Fruit fly (Drosophila melanogaster) whole organism, embryonic: Measurements from ENCODE around the gene CG5861.
A peak's percentile ranks its signal among the peaks of the same experiment; 100 is the strongest.

Source experiments
- CG12659 ChIP-seq: fragments of 200-800 bp; sonication (Bioruptor generic); optimal IDR thresholded peaks from 3 replicates; lab custom pipeline; 2017; ENCODE audit warnings: mild to moderate bottlenecking, missing biosample characterization, missing genetic modification reagents, missing genetic modification characterization
- CG13894 ChIP-seq: fragments of 200-800 bp; sonication (Bioruptor generic); optimal IDR thresholded peaks from 3 replicates; lab custom pipeline; 2018; ENCODE audit warnings: missing biosample characterization, mild to moderate bottlenecking, missing genetic modification characterization, moderate library complexity
- CG15011 ChIP-seq: fragments of 200-800 bp; sonication (Bioruptor generic); optimal IDR thresholded peaks from 3 replicates; lab custom pipeline; 2018; ENCODE audit warnings: missing biosample characterization, mild to moderate bottlenecking, missing genetic modification characterization
- CG1529 ChIP-seq: fragments of 200-800 bp; sonication (Bioruptor generic); optimal IDR thresholded peaks from 3 replicates; lab custom pipeline; 2018; ENCODE audit warnings: missing biosample characterization, missing genetic modification characterization
- CG15514 ChIP-seq: fragments of 200-800 bp; sonication (Bioruptor generic); optimal IDR thresholded peaks from 3 replicates; lab custom pipeline; 2017; ENCODE audit warnings: missing biosample characterization, missing genetic modification characterization, mild to moderate bottlenecking, moderate library complexity, missing genetic modification reagents
- CG15696 ChIP-seq: fragments of 200-800 bp; sonication (Bioruptor generic); optimal IDR thresholded peaks from 2 replicates; lab custom pipeline; 2019; ENCODE audit warnings: missing biosample characterization, mild to moderate bottlenecking, missing genetic modification characterization, moderate library complexity
- CG17802 ChIP-seq: fragments of 200-800 bp; sonication (Bioruptor generic); optimal IDR thresholded peaks from 2 replicates; lab custom pipeline; 2018; ENCODE audit warnings: missing biosample characterization, mild to moderate bottlenecking, missing genetic modification characterization, moderate library complexity
- CG18262 ChIP-seq: fragments of 200-800 bp; optimal IDR thresholded peaks from 3 replicates; lab custom pipeline; 2019; ENCODE audit warnings: missing biosample characterization, mild to moderate bottlenecking, missing genetic modification characterization, moderate library complexity
- CG32772 ChIP-seq: fragments of 200-800 bp; sonication (Bioruptor generic); IDR thresholded peaks from 2 replicates; pipeline ENCODE4 v1.3.6; 2022; ENCODE audit warnings: missing biosample characterization, missing genetic modification characterization
- CG3995 ChIP-seq: fragments of 200-800 bp; sonication (Bioruptor generic); optimal IDR thresholded peaks from 3 replicates; lab custom pipeline; 2016; ENCODE audit warnings: missing biosample characterization, missing genetic modification characterization
- CG4282 ChIP-seq: fragments of 200-800 bp; sonication (Bioruptor generic); optimal IDR thresholded peaks from 2 replicates; lab custom pipeline; 2016; ENCODE audit warnings: missing biosample characterization, missing genetic modification characterization
- CG4854 ChIP-seq: fragments of 200-800 bp; sonication (Bioruptor generic); optimal IDR thresholded peaks from 2 replicates; lab custom pipeline; 2016; ENCODE audit warnings: missing biosample characterization, missing genetic modification characterization, inconsistent platforms
- CG6272 ChIP-seq: fragments of 200-800 bp; sonication (Bioruptor generic); IDR thresholded peaks from 2 replicates; pipeline ENCODE4 v1.3.6; 2022; ENCODE audit warnings: missing biosample characterization, missing genetic modification characterization
- CG8281 ChIP-seq: fragments of 200-800 bp; sonication (Bioruptor generic); optimal IDR thresholded peaks from 2 replicates; lab custom pipeline; 2018; ENCODE audit warnings: missing biosample characterization, mild to moderate bottlenecking, missing genetic modification characterization, moderate library complexity
- CG8924 ChIP-seq: fragments of 200-800 bp; optimal IDR thresholded peaks from 3 replicates; lab custom pipeline; 2019; ENCODE audit warnings: missing biosample characterization, mild to moderate bottlenecking, missing genetic modification characterization, moderate library complexity
- CHES-1-like ChIP-seq: fragments of 200-800 bp; sonication (Bioruptor generic); optimal IDR thresholded peaks from 2 replicates; lab custom pipeline; 2016; ENCODE audit warnings: missing biosample characterization, missing genetic modification characterization
- CTCF ChIP-seq: fragments of 200-800 bp; sonication (Bioruptor generic); optimal IDR thresholded peaks from 2 replicates; lab custom pipeline; 2017; ENCODE audit warnings: missing biosample characterization, mild to moderate bottlenecking, missing genetic modification characterization, moderate library complexity
- D19B ChIP-seq: fragments of 200-800 bp; sonication (Bioruptor generic); optimal IDR thresholded peaks from 2 replicates; lab custom pipeline; 2017; ENCODE audit warnings: missing biosample characterization, mild to moderate bottlenecking, missing genetic modification characterization
- Dad ChIP-seq: fragments of 200-800 bp; sonication (Bioruptor generic); optimal IDR thresholded peaks from 3 replicates; lab custom pipeline; 2016; ENCODE audit warnings: missing biosample characterization, missing genetic modification characterization
- Doc2 ChIP-seq: fragments of 200-800 bp; sonication (Bioruptor generic); IDR thresholded peaks from 2 replicates; pipeline ENCODE4 v1.3.6; 2022; ENCODE audit warnings: missing biosample characterization, missing genetic modification characterization
- Dref ChIP-seq: fragments of 200-800 bp; sonication (Bioruptor generic); IDR thresholded peaks from 2 replicates; pipeline ENCODE4 v1.3.6; 2022; ENCODE audit warnings: missing biosample characterization, missing genetic modification characterization
- Elba2 ChIP-seq: fragments of 200-800 bp; sonication (Bioruptor generic); optimal IDR thresholded peaks from 3 replicates; lab custom pipeline; 2016; ENCODE audit warnings: missing biosample characterization, missing genetic modification characterization
- Ets97D ChIP-seq: fragments of 200-800 bp; sonication (Bioruptor generic); optimal IDR thresholded peaks from 3 replicates; lab custom pipeline; 2016; ENCODE audit warnings: missing biosample characterization, missing genetic modification characterization
- HLH3B ChIP-seq: fragments of 200-800 bp; sonication (Bioruptor generic); IDR thresholded peaks from 2 replicates; pipeline ENCODE4 v1.3.6; 2022; ENCODE audit warnings: missing biosample characterization, missing genetic modification characterization
- Hey ChIP-seq: fragments of 200-800 bp; sonication (Bioruptor generic); optimal IDR thresholded peaks from 3 replicates; lab custom pipeline; 2018; ENCODE audit warnings: missing biosample characterization, mild to moderate bottlenecking, missing genetic modification characterization
- Hr39 ChIP-seq: fragments of >200 bp; optimal IDR thresholded peaks from 2 replicates; lab custom pipeline; 2017
- Kr ChIP-seq: fragments of 200-800 bp; sonication (Bioruptor generic); optimal IDR thresholded peaks from 2 replicates; lab custom pipeline; 2017; ENCODE audit warnings: missing biosample characterization, mild to moderate bottlenecking, missing genetic modification characterization
- Max ChIP-seq: fragments of 200-800 bp; sonication (Bioruptor generic); optimal IDR thresholded peaks from 2 replicates; lab custom pipeline; 2016; ENCODE audit warnings: missing biosample characterization, mild to moderate bottlenecking, missing genetic modification characterization
- Nf-YA ChIP-seq: fragments of 200-800 bp; sonication (Bioruptor generic); IDR thresholded peaks from 2 replicates; pipeline ENCODE4 v1.3.6; 2022; ENCODE audit warnings: missing biosample characterization, missing genetic modification characterization
- Nf-YB ChIP-seq: fragments of 200-800 bp; sonication (Bioruptor generic); optimal IDR thresholded peaks from 3 replicates; lab custom pipeline; 2019; ENCODE audit warnings: missing biosample characterization, mild to moderate bottlenecking, missing genetic modification characterization, moderate library complexity
- Pdp1 ChIP-seq, 2 experiments: fragments of 200-800 bp; sonication (Bioruptor generic); optimal IDR thresholded peaks; 3 replicates each; lab custom pipeline; 2016; ENCODE audit warnings: missing biosample characterization in 2 of 2, missing genetic modification characterization in 2 of 2, mild to moderate bottlenecking in 1 of 2, moderate library complexity in 1 of 2
- Scr ChIP-seq: fragments of 200-800 bp; sonication (Bioruptor generic); IDR thresholded peaks from 2 replicates; pipeline ENCODE4 v1.3.6; 2022; ENCODE audit warnings: missing biosample characterization, missing genetic modification characterization; ENCODE audit not compliant: partially characterized antibody
- Sox100B ChIP-seq: fragments of 200-800 bp; sonication (Bioruptor generic); optimal IDR thresholded peaks from 3 replicates; lab custom pipeline; 2018; ENCODE audit warnings: missing biosample characterization, mild to moderate bottlenecking, missing genetic modification characterization
- Sry-β ChIP-seq: fragments of 200-800 bp; sonication (Bioruptor generic); optimal IDR thresholded peaks from 2 replicates; lab custom pipeline; 2018; ENCODE audit warnings: missing biosample characterization, mild to moderate bottlenecking, missing genetic modification characterization, moderate library complexity
- Xrp1 ChIP-seq: fragments of 200-800 bp; sonication (Bioruptor generic); IDR thresholded peaks from 2 replicates; pipeline ENCODE4 v1.3.6; 2022; ENCODE audit warnings: missing biosample characterization, missing genetic modification characterization
- bcd ChIP-seq: fragments of 200-800 bp; sonication (Bioruptor generic); optimal IDR thresholded peaks from 2 replicates; lab custom pipeline; 2017; ENCODE audit warnings: missing biosample characterization, mild to moderate bottlenecking, missing genetic modification characterization
- croc ChIP-seq: fragments of 200-800 bp; sonication (Bioruptor generic); conservative IDR thresholded peaks from 3 replicates; pipeline ENCODE4 v1.3.6; 2022; ENCODE audit warnings: missing biosample characterization, missing genetic modification characterization
- dimm ChIP-seq: fragments of 200-800 bp; sonication (Bioruptor generic); IDR thresholded peaks from 2 replicates; pipeline ENCODE4 v1.3.6; 2022; ENCODE audit warnings: missing biosample characterization, missing genetic modification characterization
- dm ChIP-seq: fragments of 200-800 bp; sonication (Bioruptor generic); optimal IDR thresholded peaks from 3 replicates; lab custom pipeline; 2016; ENCODE audit warnings: missing biosample characterization, missing genetic modification characterization
- en ChIP-seq: fragments of 200-800 bp; sonication (Bioruptor generic); optimal IDR thresholded peaks from 2 replicates; lab custom pipeline; 2016; ENCODE audit warnings: missing biosample characterization, missing genetic modification characterization
- exex ChIP-seq: fragments of 200-800 bp; sonication (Bioruptor generic); optimal IDR thresholded peaks from 4 replicates; lab custom pipeline; 2018; ENCODE audit warnings: missing biosample characterization, mild to moderate bottlenecking, missing genetic modification characterization, moderate library complexity
- fd102C ChIP-seq: fragments of 200-800 bp; sonication (Bioruptor generic); optimal IDR thresholded peaks from 2 replicates; lab custom pipeline; 2018; ENCODE audit warnings: missing biosample characterization, mild to moderate bottlenecking, missing genetic modification characterization, moderate library complexity
- hth ChIP-seq: fragments of >200 bp; optimal IDR thresholded peaks from 2 replicates; lab custom pipeline; 2017; ENCODE audit warnings: inconsistent platforms
- jigr1 ChIP-seq: fragments of 200-800 bp; sonication (Bioruptor generic); IDR thresholded peaks from 3 replicates; pipeline ENCODE4 v1.3.6; 2022; ENCODE audit warnings: missing biosample characterization, missing genetic modification characterization
- ken ChIP-seq: fragments of 200-800 bp; sonication (Bioruptor generic); IDR thresholded peaks from 3 replicates; pipeline ENCODE4 v1.3.6; 2022; ENCODE audit warnings: missing biosample characterization, missing genetic modification characterization
- luna ChIP-seq: fragments of 200-800 bp; sonication (Bioruptor generic); optimal IDR thresholded peaks from 2 replicates; lab custom pipeline; 2016; ENCODE audit warnings: missing biosample characterization, missing genetic modification characterization
- mam ChIP-seq: fragments of 200-800 bp; sonication (Bioruptor generic); optimal IDR thresholded peaks from 3 replicates; lab custom pipeline; 2016; ENCODE audit warnings: missing biosample characterization, missing genetic modification characterization
- nau ChIP-seq: fragments of 200-800 bp; sonication (Bioruptor generic); optimal IDR thresholded peaks from 3 replicates; lab custom pipeline; 2017; ENCODE audit warnings: missing biosample characterization, mild to moderate bottlenecking, missing genetic modification characterization, missing genetic modification reagents
- p53 ChIP-seq: fragments of 200-800 bp; sonication (Bioruptor generic); optimal IDR thresholded peaks from 2 replicates; lab custom pipeline; 2016; ENCODE audit warnings: missing biosample characterization, missing genetic modification characterization
- rib ChIP-seq: fragments of 200-800 bp; sonication (Bioruptor generic); IDR thresholded peaks from 2 replicates; pipeline ENCODE4 v1.3.6; 2022; ENCODE audit warnings: missing biosample characterization, missing genetic modification characterization
- sens-2 ChIP-seq: fragments of 200-800 bp; sonication (Bioruptor generic); IDR thresholded peaks from 2 replicates; pipeline ENCODE4 v1.3.6; 2022; ENCODE audit warnings: missing biosample characterization, missing genetic modification characterization
- stwl ChIP-seq: fragments of 200-800 bp; sonication (Bioruptor generic); optimal IDR thresholded peaks from 3 replicates; lab custom pipeline; 2018; ENCODE audit warnings: missing biosample characterization, mild to moderate bottlenecking, missing genetic modification characterization, moderate library complexity

The CG5861 gene

dm6 chr2L:16350160-16350633 is 43.1 kb upstream of the CG5861 start (continued):
- TF ChIP-seq jigr1 (GFP tag; lab: Robert Waterston, UW), result peak; percentile 47; the same call in 1 of the 3 replicates
- peak; percentile 80 for TF ChIP-seq HLH3B
- TF ChIP-seq Pdp1 (GFP tag; optimal IDR thresholded peaks at IDR 0.05; lab: Kevin White, UChicago), result peak; percentile 14 to 61
- peak; percentile 60 for TF ChIP-seq CG15514
- TF ChIP-seq Scr, result 0 out of 2 replicates have a peak, but pooled peaks have one; percentile 57
- TF ChIP-seq rib (GFP tag; lab: Robert Waterston, UW), result peak; percentile 41; the same call in 1 of the 2 replicates
- TF ChIP-seq CTCF (GFP tag; lab: Kevin White, UChicago), result peak; percentile 89
- peak; percentile 67 for TF ChIP-seq CG4282 (GFP tag; lab: Kevin White, UChicago)
- TF ChIP-seq CG12659 (GFP tag; lab: Kevin White, UChicago), result peak; percentile 84
- TF ChIP-seq Ets97D (GFP tag; lab: Kevin White, UChicago), result peak; percentile 44
- peak; percentile 48 for TF ChIP-seq Dref
- no peak for TF ChIP-seq fd102C (GFP tag; lab: Kevin White, UChicago)
- peak; percentile 68 for TF ChIP-seq CG32772 (GFP tag; lab: Robert Waterston, UW)
- peak; percentile 40 for TF ChIP-seq CHES-1-like
- no peak for TF ChIP-seq CG13894
- TF ChIP-seq ken (GFP tag; lab: Robert Waterston, UW), result peak; percentile 79; the same call in 2 of the 3 replicates
- TF ChIP-seq Nf-YB (GFP tag; lab: Kevin White, UChicago), result peak; percentile 29
- no peak for TF ChIP-seq Elba2 (GFP tag; lab: Kevin White, UChicago)
- no peak for TF ChIP-seq hth (lab: Kevin White, UChicago)
- peak; percentile 59 for TF ChIP-seq CG15696 (tag; lab: Kevin White, UChicago)
- TF ChIP-seq CG8281 (tag; lab: Kevin White, UChicago), result peak; percentile 45
- no peak for TF ChIP-seq en (GFP tag; lab: Kevin White, UChicago)
- TF ChIP-seq CG4854 (GFP tag; lab: Kevin White, UChicago), result no peak
- peak; percentile 39 for TF ChIP-seq CG3995 (GFP tag; lab: Kevin White, UChicago)
- peak; percentile 5 for TF ChIP-seq Dad (GFP tag; lab: Kevin White, UChicago)
- TF ChIP-seq CG17802 (tag; lab: Kevin White, UChicago), result peak; percentile 35
- TF ChIP-seq CG15011 (GFP tag; lab: Kevin White, UChicago), result peak; percentile 47
- no peak for TF ChIP-seq sens-2 (GFP tag; lab: Robert Waterston, UW)
- peak; percentile 76 for TF ChIP-seq Nf-YA
- TF ChIP-seq CG18262 (tag; lab: Kevin White, UChicago), result peak; percentile 64
- peak; percentile 11 for TF ChIP-seq Sry-β (GFP tag; lab: Kevin White, UChicago)
- TF ChIP-seq D19B (GFP tag; lab: Kevin White, UChicago), result peak; percentile 52
- TF ChIP-seq CG6272 (GFP tag; lab: Robert Waterston, UW), result peak; percentile 71; the same call in 1 of the 2 replicates
- no peak for TF ChIP-seq Kr (GFP tag; lab: Kevin White, UChicago)
- peak; percentile 23 for TF ChIP-seq exex (tag; lab: Kevin White, UChicago)
- TF ChIP-seq Hr39, result no peak
- TF ChIP-seq Max (GFP tag; lab: Kevin White, UChicago), result peak; percentile 63
- TF ChIP-seq Xrp1, result peak; percentile 64
- peak; percentile 57 for TF ChIP-seq stwl (tag; lab: Kevin White, UChicago)
- peak; percentile 10 for TF ChIP-seq CG1529 (GFP tag; lab: Kevin White, UChicago)
- peak; percentile 82 for TF ChIP-seq mam (GFP tag; lab: Kevin White, UChicago)
- TF ChIP-seq luna (GFP tag; lab: Kevin White, UChicago), result no peak
- no peak for TF ChIP-seq p53
- TF ChIP-seq Hey (tag; lab: Kevin White, UChicago), result no peak
- peak; percentile 53; the same call in 2 of the 3 replicates for TF ChIP-seq croc (GFP tag; lab: Robert Waterston, UW)
- TF ChIP-seq nau (GFP tag; lab: Kevin White, UChicago), result no peak
- peak; percentile 75 for TF ChIP-seq bcd (GFP tag; lab: Kevin White, UChicago)
- TF ChIP-seq CG8924 (tag; lab: Kevin White, UChicago), result peak; percentile 71
- peak; percentile 70 for TF ChIP-seq Sox100B (GFP tag; lab: Kevin White, UChicago)
- TF ChIP-seq dimm (GFP tag; lab: Robert Waterston, UW), result no peak
- TF ChIP-seq dm, result no peak
- no peak for TF ChIP-seq Doc2 (GFP tag; lab: Robert Waterston, UW)
